Worm (Caenorhabditis elegans) whole organism, L4/young adult: Measurements from ENCODE around the gene ver-4.

Experiments used
- W03F9.2 ChIP-seq: fragments of 150-350 bp; optimal IDR thresholded peaks from 2 replicates; lab custom pipeline; 2014; ENCODE audit warnings: missing biosample characterization, missing genetic modification characterization
- dao-5 ChIP-seq: sonication (generic microtip); optimal IDR thresholded peaks from 2 replicates; lab custom pipeline; 2016; ENCODE audit warnings: missing genotype, missing genetic modification characterization, moderate library complexity, missing compliant biosample characterization
- him-1 ChIP-seq: sonication (generic microtip); optimal IDR thresholded peaks from 2 replicates; lab custom pipeline; 2016; ENCODE audit warnings: missing genotype, missing genetic modification reagents, missing genetic modification characterization, missing compliant biosample characterization

Gene ver-4

ce11 chrX:10982051-10982450 is at the start of gene ver-4:
Gene ver-4 (plus strand): TSS chrX:10982351.
- TF ChIP-seq him-1 (tag; lab: Kevin White, UChicago), result no peak
- TF ChIP-seq W03F9.2 (tag; lab: Kevin White, UChicago), result no peak
- no peak for TF ChIP-seq dao-5 (tag; lab: Kevin White, UChicago)

ce11 chrX:10933308-10934014 is 48.7 kb upstream of the ver-4 start:
- TF ChIP-seq W03F9.2 (tag; lab: Kevin White, UChicago), result no peak
- TF ChIP-seq dao-5 (tag; lab: Kevin White, UChicago), result no peak
- TF ChIP-seq him-1 (tag; lab: Kevin White, UChicago), result no peak

ce11 chrX:10941255-10941654 is 40.9 kb upstream of the ver-4 start, which contains the start of gene pho-7:
Gene pho-7 (minus strand): TSS chrX:10941355.
- TF ChIP-seq W03F9.2 (tag; lab: Kevin White, UChicago), result no peak
- no peak for TF ChIP-seq him-1 (tag; lab: Kevin White, UChicago)
- no peak for TF ChIP-seq dao-5 (tag; lab: Kevin White, UChicago)

- no peak for TF ChIP-seq him-1 (tag; lab: Kevin White, UChicago)
- no peak for TF ChIP-seq W03F9.2 (tag; lab: Kevin White, UChicago)
- no peak for TF ChIP-seq dao-5 (tag; lab: Kevin White, UChicago)
Observed at ce11 chrX:10948852-10949251, 33.3 kb upstream of the ver-4 start, which contains the start of gene T21B6.3. Gene T21B6.3 (minus strand): TSS chrX:10948952.

ce11 chrX:10951168-10951567 is 31.0 kb upstream of the ver-4 start, which contains the start of gene K09C8.7:
Gene K09C8.7 (minus strand): TSS chrX:10951393.
- no peak for TF ChIP-seq him-1 (tag; lab: Kevin White, UChicago)
- no peak for TF ChIP-seq dao-5 (tag; lab: Kevin White, UChicago)

- TF ChIP-seq W03F9.2 (tag; lab: Kevin White, UChicago) (no peak), him-1 (tag; lab: Kevin White, UChicago) (no peak), dao-5 (tag; lab: Kevin White, UChicago) (no peak)
Observed at ce11 chrX:10951922-10952321, 30.2 kb upstream of the ver-4 start.

ce11 chrX:10953834-10954233 is 28.3 kb upstream of the ver-4 start, which contains the start of gene pbo-4:
Gene pbo-4 (plus strand): TSS chrX:10954134.
- TF ChIP-seq dao-5 (tag; lab: Kevin White, UChicago) (no peak), W03F9.2 (tag; lab: Kevin White, UChicago) (no peak), him-1 (tag; lab: Kevin White, UChicago) (no peak)

ce11 chrX:10956972-10957678 is 25.0 kb upstream of the ver-4 start:
- TF ChIP-seq dao-5 (tag; lab: Kevin White, UChicago) (no peak), him-1 (tag; lab: Kevin White, UChicago) (no peak), W03F9.2 (tag; lab: Kevin White, UChicago) (no peak)

ce11 chrX:10958427-10958826 is 23.7 kb upstream of the ver-4 start, which contains the start of gene nlp-19:
Gene nlp-19 (plus strand): TSS chrX:10958727.
- TF ChIP-seq him-1 (tag; lab: Kevin White, UChicago), result no peak
- TF ChIP-seq dao-5 (tag; lab: Kevin White, UChicago), result no peak
- TF ChIP-seq W03F9.2 (tag; lab: Kevin White, UChicago), result no peak

- TF ChIP-seq dao-5 (tag; lab: Kevin White, UChicago) (no peak), him-1 (tag; lab: Kevin White, UChicago) (no peak), W03F9.2 (tag; lab: Kevin White, UChicago) (no peak)
Observed at ce11 chrX:10959136-10959535, 23.0 kb upstream of the ver-4 start, which contains the start of gene K09C8.2. Gene K09C8.2 (plus strand): TSS chrX:10959436.

ce11 chrX:10961724-10962123 is 20.4 kb upstream of the ver-4 start:
- no peak for TF ChIP-seq him-1 (tag; lab: Kevin White, UChicago)
- no peak for TF ChIP-seq W03F9.2 (tag; lab: Kevin White, UChicago)
- no peak for TF ChIP-seq dao-5 (tag; lab: Kevin White, UChicago)

ce11 chrX:10963453-10964046 is 18.6 kb upstream of the ver-4 start, which contains the start of gene nas-10:
Gene nas-10 (minus strand): TSS chrX:10963503.
- TF ChIP-seq W03F9.2 (tag; lab: Kevin White, UChicago) (no peak), dao-5 (tag; lab: Kevin White, UChicago) (peak; percentile 72), him-1 (tag; lab: Kevin White, UChicago) (peak; percentile 81)

- TF ChIP-seq dao-5 (tag; lab: Kevin White, UChicago) (no peak), W03F9.2 (tag; lab: Kevin White, UChicago) (no peak), him-1 (tag; lab: Kevin White, UChicago) (no peak)
Observed at ce11 chrX:10965508-10965907, 16.6 kb upstream of the ver-4 start.
